Fruit fly (Drosophila melanogaster): ENCODE data around the gene Cpr73D.

dm6 chr3L:16958397-16959080 is 1.1 kb upstream of the Cpr73D start:
- TF ChIP-seq CG3032 (tag; optimal IDR thresholded peaks at IDR 0.05) (no peak), CG3919 (GFP tag; optimal IDR thresholded peaks at IDR 0.05) (no peak), acj6 (GFP tag; optimal IDR thresholded peaks at IDR 0.05) (no peak), cyc (GFP tag; optimal IDR thresholded peaks at IDR 0.05) (no peak), CG7368 (GFP tag; optimal IDR thresholded peaks at IDR 0.05) (no peak), Eip75B (GFP tag; optimal IDR thresholded peaks at IDR 0.05) (no peak), dsx (GFP tag; optimal IDR thresholded peaks at IDR 0.05; ENCODE audit: poor library complexity, severe bottlenecking) (no peak), CG16779 (tag; optimal IDR thresholded peaks at IDR 0.05) (no peak), fkh (GFP tag; optimal IDR thresholded peaks at IDR 0.05) (no peak), CG8632 (GFP tag; optimal IDR thresholded peaks at IDR 0.05) (no peak), CG6792 (GFP tag; optimal IDR thresholded peaks at IDR 0.05) (no peak), Ets21C (GFP tag; optimal IDR thresholded peaks at IDR 0.05) (no peak), Blimp-1 (GFP tag; optimal IDR thresholded peaks at IDR 0.05) (no peak), net (GFP tag; optimal IDR thresholded peaks at IDR 0.05) (no peak)

Measured in whole organism, prepupa.